Fruit fly (Drosophila melanogaster): ENCODE results near the gene CG13040.

- TF ChIP-seq CG12605 (GFP tag; IDR thresholded peaks at IDR 0.05) (no peak), CG34367 (tag; optimal IDR thresholded peaks at IDR 0.05) (no peak), gl (tag; optimal IDR thresholded peaks at IDR 0.05) (no peak), CG32121 (GFP tag; IDR thresholded peaks at IDR 0.05) (no peak), CG4496 (GFP tag; IDR thresholded peaks at IDR 0.05) (no peak), EcR (GFP tag; optimal IDR thresholded peaks at IDR 0.05) (no peak), Pif1B (GFP tag; optimal IDR thresholded peaks at IDR 0.05) (no peak), CG17806 (tag; optimal IDR thresholded peaks at IDR 0.05) (no peak)
These were observed 8.8 kb downstream of the CG13040 start, which contains the start of gene Nplp3 for dm6 chr3L:16317724-16318123.

Measured in whole organism, pupa.